Fruit fly (Drosophila melanogaster): ENCODE data around the gene Pp4-19C.

Pp4-19C gene

dm6 chrX:20429482-20430204 lies 5.8 kb upstream of the Pp4-19C start, which contains the start of the genes CG11710 and mal:
Gene CG11710 (minus strand): TSS chrX:20429673.
Gene mal (plus strand): TSS chrX:20429675.
- no peak for TF ChIP-seq EcR (GFP tag; optimal IDR thresholded peaks at IDR 0.05)
- no peak for TF ChIP-seq Dll (optimal IDR thresholded peaks at IDR 0.05)
- TF ChIP-seq usp (GFP tag; optimal IDR thresholded peaks at IDR 0.05): no peak
- no peak for TF ChIP-seq psq (optimal IDR thresholded peaks at IDR 0.05)
- TF ChIP-seq pan (optimal IDR thresholded peaks at IDR 0.05): no peak
- TF ChIP-seq CG8478 (optimal IDR thresholded peaks at IDR 0.05): no peak

- TF ChIP-seq pan (optimal IDR thresholded peaks at IDR 0.05) (no peak), Dll (optimal IDR thresholded peaks at IDR 0.05) (no peak), psq (optimal IDR thresholded peaks at IDR 0.05) (no peak), usp (GFP tag; optimal IDR thresholded peaks at IDR 0.05) (no peak)
Measured at dm6 chrX:20426818-20427217, 3.0 kb upstream of the Pp4-19C start, which contains the start of gene CG15456. Gene CG15456 (minus strand): TSS chrX:20427042.

dm6 chrX:20423158-20423557 lies 644 bp downstream of the Pp4-19C start:
- TF ChIP-seq CG8478 (optimal IDR thresholded peaks at IDR 0.05): no peak
- TF ChIP-seq pan (optimal IDR thresholded peaks at IDR 0.05): no peak
- no peak for TF ChIP-seq Dll (optimal IDR thresholded peaks at IDR 0.05)
- no peak for TF ChIP-seq usp (GFP tag; optimal IDR thresholded peaks at IDR 0.05)
- TF ChIP-seq EcR (GFP tag; optimal IDR thresholded peaks at IDR 0.05): no peak
- no peak for TF ChIP-seq psq (optimal IDR thresholded peaks at IDR 0.05)

- TF ChIP-seq Dll (optimal IDR thresholded peaks at IDR 0.05): no peak
- no peak for TF ChIP-seq psq (optimal IDR thresholded peaks at IDR 0.05)
- no peak for TF ChIP-seq usp (GFP tag; optimal IDR thresholded peaks at IDR 0.05)
- no peak for TF ChIP-seq EcR (GFP tag; optimal IDR thresholded peaks at IDR 0.05)
- no peak for TF ChIP-seq CG8478 (optimal IDR thresholded peaks at IDR 0.05)
- no peak for TF ChIP-seq pan (optimal IDR thresholded peaks at IDR 0.05)
Measured at dm6 chrX:20419313-20419712, 4.5 kb downstream of the Pp4-19C start, which contains the start of gene Obp19d. Gene Obp19d (plus strand): TSS chrX:20419613.

- no peak for TF ChIP-seq Dll (optimal IDR thresholded peaks at IDR 0.05)
Measured at dm6 chrX:20418864-20419263, 4.9 kb downstream of the Pp4-19C start, which contains the start of gene Obp19c. Gene Obp19c (minus strand): TSS chrX:20418964.

- TF ChIP-seq pan (optimal IDR thresholded peaks at IDR 0.05) (no peak), CG8478 (optimal IDR thresholded peaks at IDR 0.05) (no peak)
Measured at dm6 chrX:20416433-20416832, 7.4 kb downstream of the Pp4-19C start, which contains the start of gene Obp19b. Gene Obp19b (plus strand): TSS chrX:20416733.

dm6 chrX:20415444-20415843 lies 8.4 kb downstream of the Pp4-19C start, which contains the start of gene Obp19a:
Gene Obp19a (plus strand): TSS chrX:20415744.
- TF ChIP-seq Dll (optimal IDR thresholded peaks at IDR 0.05) (no peak), CG8478 (optimal IDR thresholded peaks at IDR 0.05) (no peak), psq (optimal IDR thresholded peaks at IDR 0.05) (no peak), EcR (GFP tag; optimal IDR thresholded peaks at IDR 0.05) (no peak), pan (optimal IDR thresholded peaks at IDR 0.05) (no peak)

dm6 chrX:20414099-20414498 lies 9.7 kb downstream of the Pp4-19C start, which contains the start of gene CG15458:
Gene CG15458 (minus strand): TSS chrX:20414199.
- no peak for TF ChIP-seq pan (optimal IDR thresholded peaks at IDR 0.05)
- TF ChIP-seq Dll (optimal IDR thresholded peaks at IDR 0.05): no peak
- no peak for TF ChIP-seq usp (GFP tag; optimal IDR thresholded peaks at IDR 0.05)
- no peak for TF ChIP-seq EcR (GFP tag; optimal IDR thresholded peaks at IDR 0.05)
- TF ChIP-seq CG8478 (optimal IDR thresholded peaks at IDR 0.05): no peak
- TF ChIP-seq psq (optimal IDR thresholded peaks at IDR 0.05): no peak

dm6 chrX:20413481-20413880 lies 10.3 kb downstream of the Pp4-19C start, which contains the start of gene CG15459:
Gene CG15459 (minus strand): TSS chrX:20413581.
- TF ChIP-seq psq (optimal IDR thresholded peaks at IDR 0.05) (no peak), EcR (GFP tag; optimal IDR thresholded peaks at IDR 0.05) (no peak), usp (GFP tag; optimal IDR thresholded peaks at IDR 0.05) (no peak), pan (optimal IDR thresholded peaks at IDR 0.05) (no peak)

dm6 chrX:20411635-20412034 lies 12.2 kb downstream of the Pp4-19C start:
- TF ChIP-seq EcR (GFP tag; optimal IDR thresholded peaks at IDR 0.05) (no peak), psq (optimal IDR thresholded peaks at IDR 0.05) (no peak), Dll (optimal IDR thresholded peaks at IDR 0.05) (no peak), pan (optimal IDR thresholded peaks at IDR 0.05) (no peak), usp (GFP tag; optimal IDR thresholded peaks at IDR 0.05) (no peak), CG8478 (optimal IDR thresholded peaks at IDR 0.05) (peak; percentile 42)

dm6 chrX:20394066-20394913 lies 29.5 kb downstream of the Pp4-19C start, which contains the start of gene HERC2:
Gene HERC2 (plus strand): TSS chrX:20394395.
- TF ChIP-seq psq (optimal IDR thresholded peaks at IDR 0.05) (no peak), usp (GFP tag; optimal IDR thresholded peaks at IDR 0.05) (no peak), EcR (GFP tag; optimal IDR thresholded peaks at IDR 0.05) (no peak), Dll (optimal IDR thresholded peaks at IDR 0.05) (no peak), pan (optimal IDR thresholded peaks at IDR 0.05) (no peak), CG8478 (optimal IDR thresholded peaks at IDR 0.05) (no peak)

dm6 chrX:20393580-20393979 lies 30.2 kb downstream of the Pp4-19C start, which contains the start of gene Syx16:
Gene Syx16 (minus strand): TSS chrX:20393751.
- TF ChIP-seq psq (optimal IDR thresholded peaks at IDR 0.05) (no peak), Dll (optimal IDR thresholded peaks at IDR 0.05) (no peak), EcR (GFP tag; optimal IDR thresholded peaks at IDR 0.05) (no peak), CG8478 (optimal IDR thresholded peaks at IDR 0.05) (no peak), pan (optimal IDR thresholded peaks at IDR 0.05) (no peak), usp (GFP tag; optimal IDR thresholded peaks at IDR 0.05) (no peak)
